Worm (Caenorhabditis elegans): ENCODE data around the gene str-23.
"Not testable (repeated sequence)": the region's sequence is repeated elsewhere in the genome, so short reads cannot be mapped to it uniquely, and the experiment has no call there.

The str-23 gene

ce11 chrV:15670139-15670538 is 25.5 kb downstream of the str-23 start, which contains the start of gene K06B4.15:
Gene K06B4.15 (plus strand): TSS chrV:15670439.
- not testable (repeated sequence) for TF ChIP-seq lin-15B, nhr-67, ZK546.5 (tag; optimal IDR thresholded peaks at IDR 0.05)

ce11 chrV:15673707-15674106 is 29.0 kb downstream of the str-23 start, which contains the start of gene nhr-51:
Gene nhr-51 (plus strand): TSS chrV:15674007.
- TF ChIP-seq ceh-28 (tag; optimal IDR thresholded peaks at IDR 0.05) (no peak), egl-27 (tag; optimal IDR thresholded peaks at IDR 0.05) (no peak), egl-5 (tag; optimal IDR thresholded peaks at IDR 0.05) (no peak), nhr-76 (tag; optimal IDR thresholded peaks at IDR 0.05) (no peak), jun-1 (tag; optimal IDR thresholded peaks at IDR 0.05) (no peak), lin-39 (tag; optimal IDR thresholded peaks at IDR 0.05) (no peak), unc-39 (tag; optimal IDR thresholded peaks at IDR 0.05) (no peak)

ce11 chrV:15674899-15675298 is 30.2 kb downstream of the str-23 start:
- TF ChIP-seq unc-62 (GFP tag; optimal IDR thresholded peaks at IDR 0.05) (no peak), mdl-1 (tag; optimal IDR thresholded peaks at IDR 0.05) (no peak), ztf-11 (tag; optimal IDR thresholded peaks at IDR 0.05) (no peak), pha-4 (tag; optimal IDR thresholded peaks at IDR 0.05) (no peak), ceh-16 (tag; optimal IDR thresholded peaks at IDR 0.05) (no peak), nhr-43 (tag; optimal IDR thresholded peaks at IDR 0.05; ENCODE audit: poor library complexity, severe bottlenecking) (no peak), nhr-28 (tag; optimal IDR thresholded peaks at IDR 0.05) (no peak), nhr-25 (tag; optimal IDR thresholded peaks at IDR 0.05) (no peak), nfya-1 (tag; optimal IDR thresholded peaks at IDR 0.05; ENCODE audit: insufficient read depth) (no peak), ceh-82 (tag; optimal IDR thresholded peaks at IDR 0.05) (no peak), ceh-28 (tag; optimal IDR thresholded peaks at IDR 0.05) (no peak), nhr-237 (tag; optimal IDR thresholded peaks at IDR 0.05) (no peak), R02D3.7 (tag; optimal IDR thresholded peaks at IDR 0.05) (no peak), elt-2 (tag; optimal IDR thresholded peaks at IDR 0.05) (no peak)

- TF ChIP-seq nhr-43 (tag; optimal IDR thresholded peaks at IDR 0.05; ENCODE audit: poor library complexity, severe bottlenecking) (no peak), hmg-11 (tag; optimal IDR thresholded peaks at IDR 0.05) (no peak), elt-3 (tag; optimal IDR thresholded peaks at IDR 0.05) (no peak), unc-62 (GFP tag; optimal IDR thresholded peaks at IDR 0.05) (no peak), pqm-1 (tag; optimal IDR thresholded peaks at IDR 0.05) (no peak), aly-2 (tag; optimal IDR thresholded peaks at IDR 0.05) (no peak), ceh-82 (tag; optimal IDR thresholded peaks at IDR 0.05) (no peak), nhr-77 (tag; optimal IDR thresholded peaks at IDR 0.05) (no peak), jun-1 (tag; optimal IDR thresholded peaks at IDR 0.05) (no peak), tbx-2 (tag; optimal IDR thresholded peaks at IDR 0.05) (no peak), nhr-12 (tag; optimal IDR thresholded peaks at IDR 0.05) (no peak), nhr-25 (tag; optimal IDR thresholded peaks at IDR 0.05) (no peak), lin-39 (tag; optimal IDR thresholded peaks at IDR 0.05) (no peak), nhr-11 (tag; optimal IDR thresholded peaks at IDR 0.05) (no peak), unc-39 (tag; optimal IDR thresholded peaks at IDR 0.05) (no peak), nhr-76 (tag; optimal IDR thresholded peaks at IDR 0.05) (no peak)
These were observed 32.5 kb downstream of the str-23 start, which contains the start of gene nhr-52 for ce11 chrV:15677222-15677621. Gene nhr-52 (plus strand): TSS chrV:15677522.

- TF ChIP-seq lin-39 (tag; optimal IDR thresholded peaks at IDR 0.05) (no peak), nhr-11 (tag; optimal IDR thresholded peaks at IDR 0.05) (no peak), mdl-1 (tag; optimal IDR thresholded peaks at IDR 0.05) (no peak), egl-5 (tag; optimal IDR thresholded peaks at IDR 0.05) (no peak), nhr-67 (tag; optimal IDR thresholded peaks at IDR 0.05) (no peak), ZK546.5 (tag; optimal IDR thresholded peaks at IDR 0.05) (no peak), fkh-2 (tag; optimal IDR thresholded peaks at IDR 0.05) (no peak), skn-1 (tag; optimal IDR thresholded peaks at IDR 0.05) (no peak), aly-2 (tag; optimal IDR thresholded peaks at IDR 0.05) (no peak)
These were observed 40.9 kb downstream of the str-23 start, which contains the start of gene nhr-196 for ce11 chrV:15685599-15685998. Gene nhr-196 (plus strand): TSS chrV:15685716.

Measured in whole organism, L3 larva.